Fruit fly (Drosophila melanogaster): ENCODE measurements around the gene GATAe.

- no peak for TF ChIP-seq Pif1A (GFP tag; optimal IDR thresholded peaks at IDR 0.05)
- no peak for TF ChIP-seq CG17806 (tag; optimal IDR thresholded peaks at IDR 0.05)
- no peak for TF ChIP-seq CG34367 (tag; optimal IDR thresholded peaks at IDR 0.05)
- TF ChIP-seq CG12605 (GFP tag; IDR thresholded peaks at IDR 0.05) = no peak
- TF ChIP-seq CG14655 (GFP tag; optimal IDR thresholded peaks at IDR 0.05) = no peak
These were observed 20.7 kb downstream of the GATAe start for dm6 chr3R:16029584-16029983.
